Fruit fly (Drosophila melanogaster): Measurements from ENCODE around the gene CG46270.
A peak's percentile ranks its signal among the peaks of the same experiment; 100 is the strongest.

dm6 chr3R:10411752-10412549 lies 16.3 kb downstream of the CG46270 start:
- no peak for TF ChIP-seq kay (GFP tag; ENCODE audit: borderline replicate concordance)
- no peak for TF ChIP-seq tj (GFP tag; optimal IDR thresholded peaks at IDR 0.05)
- peak; percentile 57 for TF ChIP-seq Mnt (GFP tag; optimal IDR thresholded peaks at IDR 0.05)
- TF ChIP-seq Crg-1 (GFP tag; optimal IDR thresholded peaks at IDR 0.05), result no peak
- TF ChIP-seq CG33017 (tag; optimal IDR thresholded peaks at IDR 0.05), result peak; percentile 88
- TF ChIP-seq Hr96 (GFP tag; optimal IDR thresholded peaks at IDR 0.05), result peak; percentile 82
- TF ChIP-seq cic (GFP tag; optimal IDR thresholded peaks at IDR 0.05), result peak; percentile 78

Data from whole organism, adult.